Fruit fly (Drosophila melanogaster) whole organism, embryonic: ENCODE data around the gene CG7564.
A peak's percentile ranks its signal among the peaks of the same experiment; 100 is the strongest.

Experiments used
- ATbp ChIP-seq: fragments of 200-800 bp; sonication (Bioruptor generic); optimal IDR thresholded peaks from 2 replicates; lab custom pipeline; 2017; ENCODE audit warnings: missing biosample characterization, mild to moderate bottlenecking, missing genetic modification characterization, missing genetic modification reagents
- Ada2b ChIP-seq: fragments of 200-800 bp; sonication (Bioruptor generic); IDR thresholded peaks from 2 replicates; pipeline ENCODE4 v1.3.6; 2022; ENCODE audit warnings: missing biosample characterization, missing genetic modification characterization
- Aef1 ChIP-seq: fragments of 200-800 bp; sonication (Bioruptor generic); IDR thresholded peaks from 3 replicates; pipeline ENCODE4 v1.3.6; 2022; ENCODE audit warnings: missing biosample characterization, missing genetic modification characterization
- Atf3 ChIP-seq: fragments of 200-800 bp; sonication (Bioruptor generic); optimal IDR thresholded peaks from 3 replicates; lab custom pipeline; 2016; ENCODE audit warnings: missing biosample characterization, missing genetic modification characterization
- CG1024 ChIP-seq: fragments of 200-800 bp; sonication (Bioruptor generic); IDR thresholded peaks from 2 replicates; pipeline ENCODE4 v1.3.6; 2022; ENCODE audit warnings: missing biosample characterization, missing genetic modification characterization
- CG10462 ChIP-seq: fragments of 200-800 bp; sonication (Bioruptor generic); optimal IDR thresholded peaks from 2 replicates; lab custom pipeline; 2016; ENCODE audit warnings: missing biosample characterization, missing genetic modification characterization
- CG11696 ChIP-seq: fragments of 200-800 bp; sonication (Bioruptor generic); IDR thresholded peaks from 2 replicates; pipeline ENCODE4 v1.3.6; 2022; ENCODE audit warnings: missing biosample characterization, missing genetic modification characterization
- CG12104 ChIP-seq: fragments of 200-800 bp; sonication (Bioruptor generic); optimal IDR thresholded peaks from 3 replicates; lab custom pipeline; 2016; ENCODE audit warnings: missing biosample characterization, missing genetic modification characterization
- CG12769 ChIP-seq: fragments of 200-800 bp; sonication (Bioruptor generic); optimal IDR thresholded peaks from 2 replicates; lab custom pipeline; 2019; ENCODE audit warnings: missing biosample characterization, mild to moderate bottlenecking, missing genetic modification characterization, moderate library complexity
- CG13624 ChIP-seq: fragments of 200-800 bp; sonication (Bioruptor generic); optimal IDR thresholded peaks from 2 replicates; lab custom pipeline; 2016; ENCODE audit warnings: missing biosample characterization, missing genetic modification characterization
- CG16815 ChIP-seq: fragments of 200-800 bp; sonication (Bioruptor generic); optimal IDR thresholded peaks from 3 replicates; lab custom pipeline; 2017; ENCODE audit warnings: missing biosample characterization, mild to moderate bottlenecking, missing genetic modification characterization
- CG17328 ChIP-seq: fragments of 200-800 bp; sonication (Bioruptor generic); IDR thresholded peaks from 2 replicates; pipeline ENCODE4 v1.3.6; 2022; ENCODE audit warnings: missing biosample characterization, missing genetic modification characterization
- CG17361 ChIP-seq: fragments of 200-800 bp; sonication (Bioruptor generic); IDR thresholded peaks from 3 replicates; pipeline ENCODE4 v1.3.6; 2022; ENCODE audit warnings: missing biosample characterization, missing genetic modification characterization
- CG18262 ChIP-seq: fragments of 200-800 bp; optimal IDR thresholded peaks from 3 replicates; lab custom pipeline; 2019; ENCODE audit warnings: missing biosample characterization, mild to moderate bottlenecking, missing genetic modification characterization, moderate library complexity
- CG2202 ChIP-seq: fragments of 200-800 bp; sonication (Bioruptor generic); optimal IDR thresholded peaks from 2 replicates; lab custom pipeline; 2018; ENCODE audit warnings: missing biosample characterization, mild to moderate bottlenecking, missing genetic modification characterization
- CG2875 ChIP-seq: fragments of 200-800 bp; sonication (Bioruptor generic); optimal IDR thresholded peaks from 2 replicates; lab custom pipeline; 2017; ENCODE audit warnings: missing biosample characterization, mild to moderate bottlenecking, missing genetic modification characterization, missing genetic modification reagents
- CG3163 ChIP-seq: fragments of 200-800 bp; sonication (Bioruptor generic); optimal IDR thresholded peaks from 3 replicates; lab custom pipeline; 2016; ENCODE audit warnings: missing biosample characterization, missing genetic modification characterization
- CG43689 ChIP-seq: fragments of 200-800 bp; sonication (Bioruptor generic); IDR thresholded peaks from 2 replicates; pipeline ENCODE4 v1.3.6; 2022; ENCODE audit warnings: missing biosample characterization, missing genetic modification characterization
- CG7556 ChIP-seq: fragments of 200-800 bp; sonication (Bioruptor generic); optimal IDR thresholded peaks from 2 replicates; lab custom pipeline; 2017; ENCODE audit warnings: missing biosample characterization, mild to moderate bottlenecking, missing genetic modification characterization
- CG7786 ChIP-seq: fragments of 200-800 bp; sonication (Bioruptor generic); optimal IDR thresholded peaks from 2 replicates; lab custom pipeline; 2016; ENCODE audit warnings: missing biosample characterization, missing genetic modification characterization
- CG8089 ChIP-seq: fragments of 200-800 bp; sonication (Bioruptor generic); optimal IDR thresholded peaks from 3 replicates; lab custom pipeline; 2016; ENCODE audit warnings: missing biosample characterization, missing genetic modification characterization
- D ChIP-seq, 2 experiments: fragments of 200-800 bp in 1 of 2; fragments of >200 bp in 1 of 2; sonication (Bioruptor generic) in 1 of 2; optimal IDR thresholded peaks; 2 replicates in 1 of 2; 3 replicates in 1 of 2; lab custom pipeline; 2017; ENCODE audit warnings: mild to moderate bottlenecking in 1 of 2, missing biosample characterization in 1 of 2, missing genetic modification characterization in 1 of 2, missing genetic modification reagents in 1 of 2
- D19A ChIP-seq: fragments of 200-800 bp; optimal IDR thresholded peaks from 3 replicates; lab custom pipeline; 2019; ENCODE audit warnings: missing biosample characterization, mild to moderate bottlenecking, missing genetic modification characterization, moderate library complexity
- Dip2 ChIP-seq: fragments of 200-800 bp; sonication (Bioruptor generic); IDR thresholded peaks from 2 replicates; pipeline ENCODE4 v1.3.6; 2022; ENCODE audit warnings: missing biosample characterization, missing genetic modification characterization
- E2f1 ChIP-seq: fragments of 200-800 bp; sonication (Bioruptor generic); IDR thresholded peaks from 2 replicates; pipeline ENCODE4 v1.3.6; 2022; ENCODE audit warnings: missing biosample characterization, missing genetic modification characterization
- E2f2 ChIP-seq: fragments of 200-800 bp; sonication (Bioruptor generic); IDR thresholded peaks from 2 replicates; pipeline ENCODE4 v1.3.6; 2022; ENCODE audit warnings: missing biosample characterization, missing genetic modification characterization
- Kr ChIP-seq: fragments of 200-800 bp; sonication (Bioruptor generic); optimal IDR thresholded peaks from 2 replicates; lab custom pipeline; 2017; ENCODE audit warnings: missing biosample characterization, mild to moderate bottlenecking, missing genetic modification characterization
- Nf-YA ChIP-seq: fragments of 200-800 bp; sonication (Bioruptor generic); IDR thresholded peaks from 2 replicates; pipeline ENCODE4 v1.3.6; 2022; ENCODE audit warnings: missing biosample characterization, missing genetic modification characterization
- Rfx ChIP-seq: fragments of 200-800 bp; sonication (Bioruptor generic); IDR thresholded peaks from 2 replicates; pipeline ENCODE4 v1.3.6; 2022; ENCODE audit warnings: missing biosample characterization, missing genetic modification characterization
- Sox100B ChIP-seq: fragments of 200-800 bp; sonication (Bioruptor generic); optimal IDR thresholded peaks from 3 replicates; lab custom pipeline; 2018; ENCODE audit warnings: missing biosample characterization, mild to moderate bottlenecking, missing genetic modification characterization
- Sry-β ChIP-seq: fragments of 200-800 bp; sonication (Bioruptor generic); optimal IDR thresholded peaks from 2 replicates; lab custom pipeline; 2018; ENCODE audit warnings: missing biosample characterization, mild to moderate bottlenecking, missing genetic modification characterization, moderate library complexity
- YL-1 ChIP-seq: fragments of 200-800 bp; sonication (Bioruptor generic); optimal IDR thresholded peaks from 3 replicates; lab custom pipeline; 2017; ENCODE audit warnings: missing biosample characterization, mild to moderate bottlenecking, missing genetic modification characterization
- ab ChIP-seq: fragments of 200-800 bp; sonication (Bioruptor generic); optimal IDR thresholded peaks from 2 replicates; lab custom pipeline; 2016; ENCODE audit warnings: missing biosample characterization, missing genetic modification characterization
- abd-A ChIP-seq: fragments of 200-800 bp; sonication (Bioruptor generic); optimal IDR thresholded peaks from 3 replicates; lab custom pipeline; 2019; ENCODE audit warnings: missing biosample characterization, mild to moderate bottlenecking, missing genetic modification characterization, moderate library complexity
- btn ChIP-seq: fragments of 200-800 bp; sonication (Bioruptor generic); optimal IDR thresholded peaks from 2 replicates; lab custom pipeline; 2016; ENCODE audit warnings: missing biosample characterization, missing genetic modification characterization
- dysf ChIP-seq: fragments of 200-800 bp; sonication (Bioruptor generic); IDR thresholded peaks from 3 replicates; pipeline ENCODE4 v1.3.6; 2022; ENCODE audit warnings: missing biosample characterization, missing genetic modification characterization
- eve ChIP-seq, 2 experiments: fragments of >200 bp; optimal IDR thresholded peaks; 2 replicates each; lab custom pipeline; 2017; ENCODE audit warnings: missing biosample characterization in 2 of 2, missing genetic modification characterization in 2 of 2
- fd3F ChIP-seq: fragments of 200-800 bp; sonication (Bioruptor generic); optimal IDR thresholded peaks from 2 replicates; lab custom pipeline; 2018; ENCODE audit warnings: missing biosample characterization, mild to moderate bottlenecking, missing genetic modification characterization, moderate library complexity
- grn ChIP-seq: fragments of 200-800 bp; sonication (Bioruptor generic); optimal IDR thresholded peaks from 3 replicates; lab custom pipeline; 2017; ENCODE audit warnings: missing biosample characterization, missing genetic modification characterization
- kni ChIP-seq: fragments of 200-800 bp; sonication (Bioruptor generic); optimal IDR thresholded peaks from 3 replicates; lab custom pipeline; 2017; ENCODE audit warnings: mild to moderate bottlenecking, missing biosample characterization, missing genetic modification reagents, missing genetic modification characterization
- mld ChIP-seq: fragments of 200-800 bp; sonication (Bioruptor generic); IDR thresholded peaks from 3 replicates; pipeline ENCODE4 v1.3.6; 2022; ENCODE audit warnings: missing biosample characterization, missing genetic modification characterization; ENCODE audit not compliant: partially characterized antibody
- pros ChIP-seq: fragments of 200-800 bp; sonication (Bioruptor generic); optimal IDR thresholded peaks from 3 replicates; lab custom pipeline; 2019; ENCODE audit warnings: missing biosample characterization, mild to moderate bottlenecking, missing genetic modification characterization, moderate library complexity
- sc ChIP-seq, 3 experiments: fragments of >200 bp in 2 of 3; fragments of 200-800 bp in 1 of 3; sonication (Bioruptor generic) in 1 of 3; optimal IDR thresholded peaks; 2 replicates in 2 of 3; 3 replicates in 1 of 3; lab custom pipeline; 2017; ENCODE audit warnings: mild to moderate bottlenecking in 1 of 3, missing biosample characterization in 1 of 3, missing genetic modification characterization in 1 of 3, missing genetic modification reagents in 1 of 3
- scrt ChIP-seq: fragments of 200-800 bp; sonication (Bioruptor generic); optimal IDR thresholded peaks from 2 replicates; lab custom pipeline; 2018; ENCODE audit warnings: missing biosample characterization, mild to moderate bottlenecking, missing genetic modification characterization, moderate library complexity
- sr ChIP-seq: fragments of 200-800 bp; sonication (Bioruptor generic); IDR thresholded peaks from 3 replicates; pipeline ENCODE4 v1.3.6; 2022; ENCODE audit warnings: missing biosample characterization, missing genetic modification characterization
- twi ChIP-seq: fragments of 200-800 bp; optimal IDR thresholded peaks from 2 replicates; lab custom pipeline; 2019; ENCODE audit warnings: missing biosample characterization, mild to moderate bottlenecking, missing genetic modification characterization, moderate library complexity
- tx ChIP-seq: fragments of 200-800 bp; sonication (Bioruptor generic); optimal IDR thresholded peaks from 2 replicates; lab custom pipeline; 2016; ENCODE audit warnings: missing biosample characterization, missing genetic modification characterization
- wdn ChIP-seq: fragments of 200-800 bp; sonication (Bioruptor generic); IDR thresholded peaks from 2 replicates; pipeline ENCODE4 v1.3.6; 2022; ENCODE audit warnings: missing biosample characterization, missing genetic modification characterization
- yki ChIP-seq: fragments of >200 bp; optimal IDR thresholded peaks from 3 replicates; lab custom pipeline; 2018

CG7564 gene

dm6 chr3L:17513893-17514616 lies at the start of gene CG7564, which contains the start of gene U4-U6-60K (continued):
- TF ChIP-seq twi = peak; percentile 14
- peak; percentile 38 for TF ChIP-seq Atf3 (GFP tag; lab: Kevin White, UChicago)
- TF ChIP-seq tx = peak; percentile 38
- TF ChIP-seq CG43689 = no peak
- TF ChIP-seq fd3F (GFP tag; lab: Kevin White, UChicago) = no peak
- peak; percentile 65 for TF ChIP-seq grn (GFP tag; lab: Kevin White, UChicago)
- peak; percentile 14 for TF ChIP-seq CG3163
- TF ChIP-seq CG2875 (GFP tag; lab: Kevin White, UChicago) = no peak
- 0 out of 2 replicates have a peak, but pooled peaks have one; percentile 34 for TF ChIP-seq CG1024 (GFP tag; lab: Robert Waterston, UW)
- TF ChIP-seq pros (GFP tag; lab: Kevin White, UChicago) = no peak
- no peak for TF ChIP-seq btn
- TF ChIP-seq CG12769 = no peak
- TF ChIP-seq ab = no peak
- TF ChIP-seq CG16815 (GFP tag; lab: Kevin White, UChicago) = peak; percentile 76
- no peak for TF ChIP-seq sr
- peak; percentile 89 for TF ChIP-seq CG17361 (GFP tag; lab: Robert Waterston, UW)
- no peak for TF ChIP-seq sc (optimal IDR thresholded peaks at IDR 0.05; lab: Kevin White, UChicago)
- peak; percentile 7 for TF ChIP-seq sc (GFP tag; optimal IDR thresholded peaks at IDR 0.05; lab: Kevin White, UChicago)
- no peak for TF ChIP-seq ATbp
- peak; percentile 60 for TF ChIP-seq kni
- TF ChIP-seq Kr = no peak
- peak; percentile 22 for TF ChIP-seq D (optimal IDR thresholded peaks at IDR 0.05; lab: Kevin White, UChicago)
- TF ChIP-seq D (GFP tag; optimal IDR thresholded peaks at IDR 0.05; lab: Kevin White, UChicago) = peak; percentile 46
- TF ChIP-seq Sry-β (GFP tag; lab: Kevin White, UChicago) = peak; percentile 82
- peak; percentile 15 for TF ChIP-seq CG10462 (GFP tag; lab: Kevin White, UChicago)
- no peak; the same call in 1 of the 2 replicates for TF ChIP-seq CG17328
- no peak for TF ChIP-seq Dip2 (GFP tag; lab: Robert Waterston, UW)
- TF ChIP-seq YL-1 = peak; percentile 74
- TF ChIP-seq D19A (tag; lab: Kevin White, UChicago) = no peak
- peak; percentile 54 for TF ChIP-seq CG18262 (tag; lab: Kevin White, UChicago)
- peak; percentile 69 for TF ChIP-seq CG7556 (GFP tag; lab: Kevin White, UChicago)
- TF ChIP-seq E2f2 = no peak
- no peak for TF ChIP-seq yki (lab: Kevin White, UChicago)
- no peak for TF ChIP-seq Sox100B
- no peak for TF ChIP-seq wdn (GFP tag; lab: Robert Waterston, UW)
- TF ChIP-seq CG8089 = no peak
- TF ChIP-seq Aef1 (GFP tag; lab: Robert Waterston, UW) = peak; percentile 10; the same call in 2 of the 3 replicates
- no peak for TF ChIP-seq CG11696 (GFP tag; lab: Robert Waterston, UW)
- no peak for TF ChIP-seq Nf-YA
- no peak for TF ChIP-seq E2f1
- TF ChIP-seq Ada2b = no peak
- peak; percentile 68; the same call in 1 of the 3 replicates for TF ChIP-seq dysf (GFP tag; lab: Robert Waterston, UW)
- TF ChIP-seq CG13624 (GFP tag; lab: Kevin White, UChicago) = peak; percentile 41
- no peak for TF ChIP-seq abd-A (tag; lab: Kevin White, UChicago)
- TF ChIP-seq Rfx (GFP tag; lab: Robert Waterston, UW) = peak; percentile 79
- peak; percentile 53 for TF ChIP-seq CG7786 (GFP tag; lab: Kevin White, UChicago)
- TF ChIP-seq CG2202 = no peak
- no peak for TF ChIP-seq scrt (GFP tag; lab: Kevin White, UChicago)
- TF ChIP-seq mld (GFP tag; lab: Robert Waterston, UW) = peak; percentile 95
- no peak for TF ChIP-seq eve (GFP tag; optimal IDR thresholded peaks at IDR 0.05; lab: Kevin White, UChicago)
- TF ChIP-seq CG12104 (GFP tag; lab: Kevin White, UChicago) = peak; percentile 71
